Worm (Caenorhabditis elegans): Measurements from ENCODE around the gene nos-3.

- no peak for TF ChIP-seq elt-2 (tag; optimal IDR thresholded peaks at IDR 0.05)
- no peak for TF ChIP-seq fkh-10 (GFP tag; optimal IDR thresholded peaks at IDR 0.05)
- TF ChIP-seq egl-27 (tag; optimal IDR thresholded peaks at IDR 0.05): no peak
Measured at ce11 chrII:9703601-9704000, 42.5 kb upstream of the nos-3 start, which contains the start of gene mop-25.2.
